Worm (Caenorhabditis elegans): Measurements from ENCODE around the gene clc-11.

ce11 chrV:16182110-16182509 lies 42.7 kb upstream of the clc-11 start, which contains the start of gene srz-13:
- TF ChIP-seq ama-1 (optimal IDR thresholded peaks at IDR 0.05) (no peak), ceh-36 (tag; optimal IDR thresholded peaks at IDR 0.05) (no peak), pes-1 (GFP tag; IDR thresholded peaks at IDR 0.05) (no peak)

Data from whole organism, early embryonic.